Fruit fly (Drosophila melanogaster) whole organism, wandering third instar larva: ENCODE measurements around the gene CG14443.

Source experiments
- Abd-B ChIP-seq: fragments of >200 bp; optimal IDR thresholded peaks from 2 replicates; lab custom pipeline; 2017; ENCODE audit warnings: missing biosample characterization, missing genetic modification characterization
- Hr83 ChIP-seq: fragments of 200-300 bp; sonication (Bioruptor generic); optimal IDR thresholded peaks from 2 replicates; lab custom pipeline; 2016; ENCODE audit warnings: missing biosample characterization, mild to moderate bottlenecking, missing genetic modification characterization, moderate library complexity; ENCODE audit not compliant: poor library complexity, severe bottlenecking
- Mio ChIP-seq: sonication (Bioruptor generic); optimal IDR thresholded peaks from 2 replicates; lab custom pipeline; 2016; ENCODE audit warnings: missing biosample characterization, missing genetic modification characterization
- N ChIP-seq: fragments of >200 bp; optimal IDR thresholded peaks from 2 replicates; lab custom pipeline; 2018; ENCODE audit warnings: missing biosample characterization, missing external identifiers, missing genetic modification characterization
- Rel ChIP-seq, 2 experiments: fragments of 200-800 bp; sonication (Bioruptor generic) in 1 of 2; optimal IDR thresholded peaks; 2 replicates in 1 of 2; 3 replicates in 1 of 2; lab custom pipeline; 2016 to 2019; ENCODE audit warnings: mild to moderate bottlenecking in 2 of 2, missing biosample characterization in 2 of 2, missing genetic modification characterization in 2 of 2, moderate library complexity in 1 of 2
- Vsx2 ChIP-seq: fragments of 200-300, 225-300 bp; sonication (Bioruptor generic); optimal IDR thresholded peaks from 2 replicates; lab custom pipeline; 2018; ENCODE audit warnings: missing biosample characterization, missing genetic modification characterization; ENCODE audit not compliant: partially characterized antibody
- ey ChIP-seq: fragments of 200-800 bp; sonication (Bioruptor generic); optimal IDR thresholded peaks from 2 replicates; lab custom pipeline; 2016; ENCODE audit warnings: missing biosample characterization, missing genetic modification characterization
- foxo ChIP-seq, 2 experiments: fragments of 200-800 bp; sonication (Bioruptor generic); optimal IDR thresholded peaks; 2 replicates in 1 of 2; 3 replicates in 1 of 2; lab custom pipeline; 2016 to 2017; ENCODE audit warnings: missing biosample characterization in 2 of 2, missing genetic modification characterization in 2 of 2
- h ChIP-seq: fragments of 200-800 bp; sonication (Bioruptor generic); optimal IDR thresholded peaks from 3 replicates; lab custom pipeline; 2016; ENCODE audit warnings: missing biosample characterization, mild to moderate bottlenecking, missing genetic modification characterization
- pan ChIP-seq: fragments of >200 bp; optimal IDR thresholded peaks from 2 replicates; lab custom pipeline; 2017
- usp ChIP-seq: fragments of >200 bp; optimal IDR thresholded peaks from 2 replicates; lab custom pipeline; 2017; ENCODE audit warnings: missing biosample characterization, missing genetic modification characterization

- TF ChIP-seq pan (lab: Kevin White, UChicago) (no peak), N (GFP tag; lab: Kevin White, UChicago) (no peak), usp (no peak), h (no peak), foxo (GFP tag; optimal IDR thresholded peaks at IDR 0.05; lab: Kevin White, UChicago) (no peak), ey (GFP tag; lab: Kevin White, UChicago) (no peak), Vsx2 (GFP tag; lab: Kevin White, UChicago) (no peak), Rel (GFP tag; optimal IDR thresholded peaks at IDR 0.05; lab: Kevin White, UChicago) (no peak), Rel (tag; optimal IDR thresholded peaks at IDR 0.05; lab: Kevin White, UChicago) (no peak), Abd-B (GFP tag; lab: Kevin White, UChicago) (no peak), Hr83 (GFP tag; lab: Kevin White, UChicago) (no peak), Mio (GFP tag; lab: Kevin White, UChicago) (no peak)
These were observed 17.0 kb upstream of the CG14443 start for dm6 chrX:6616771-6617170.
